Worm (Caenorhabditis elegans) whole organism, L2 larva: ENCODE data around the gene F33C8.2.

Experiments used
- Y55F3AM.14 ChIP-seq: fragments of 200-800 bp; sonication (Bioruptor generic); optimal IDR thresholded peaks from 2 replicates; lab custom pipeline; 2018; ENCODE audit warnings: mild to moderate bottlenecking, missing genetic modification characterization, missing compliant biosample characterization
- aly-2 ChIP-seq: fragments of 150-350 bp; optimal IDR thresholded peaks from 2 replicates; lab custom pipeline; 2014; ENCODE audit warnings: missing biosample characterization, missing genetic modification characterization
- ama-1 ChIP-seq: fragments of 150-350 bp; optimal IDR thresholded peaks from 2 replicates; lab custom pipeline; 2018; ENCODE audit warnings: inconsistent platforms
- blmp-1 ChIP-seq: sonication (generic microtip); optimal IDR thresholded peaks from 2 replicates; lab custom pipeline; 2017; ENCODE audit warnings: missing genetic modification characterization, mild to moderate bottlenecking, missing compliant biosample characterization, antibody characterized with exemption, moderate library complexity; ENCODE audit not compliant: insufficient read depth
- dmd-4 ChIP-seq: sonication (generic microtip); optimal IDR thresholded peaks from 2 replicates; lab custom pipeline; 2017; ENCODE audit warnings: missing biosample characterization, missing genetic modification characterization
- egl-27 ChIP-seq: sonication (generic microtip); optimal IDR thresholded peaks from 3 replicates; lab custom pipeline; 2017; ENCODE audit warnings: missing biosample characterization, missing genetic modification reagents, missing genetic modification characterization
- lin-13 ChIP-seq: fragments of 150-350 bp; optimal IDR thresholded peaks from 2 replicates; lab custom pipeline; 2014; ENCODE audit warnings: missing biosample characterization, missing genetic modification reagents, missing genetic modification characterization
- lin-39 ChIP-seq: fragments of 150-350 bp; optimal IDR thresholded peaks from 2 replicates; lab custom pipeline; 2014; ENCODE audit warnings: missing biosample characterization, missing genetic modification reagents, missing genetic modification characterization
- mab-5 ChIP-seq: fragments of 150-350 bp; optimal IDR thresholded peaks from 2 replicates; lab custom pipeline; 2014; ENCODE audit warnings: missing biosample characterization, missing genetic modification characterization
- nhr-10 ChIP-seq: sonication (generic microtip); optimal IDR thresholded peaks from 2 replicates; lab custom pipeline; 2017; ENCODE audit warnings: missing biosample characterization, missing genetic modification characterization
- nhr-12 ChIP-seq: fragments of 150-350 bp; optimal IDR thresholded peaks from 2 replicates; lab custom pipeline; 2014; ENCODE audit warnings: missing biosample characterization, missing genetic modification characterization
- snpc-4 ChIP-seq: fragments of 150-350 bp; optimal IDR thresholded peaks from 2 replicates; lab custom pipeline; 2014; ENCODE audit warnings: missing biosample characterization, missing genetic modification characterization
- unc-62 ChIP-seq: fragments of 150-350 bp; optimal IDR thresholded peaks from 2 replicates; lab custom pipeline; 2014; ENCODE audit warnings: missing biosample characterization, missing genetic modification reagents, missing genetic modification characterization
- ztf-11 ChIP-seq: sonication (generic microtip); optimal IDR thresholded peaks from 2 replicates; lab custom pipeline; 2017; ENCODE audit warnings: missing biosample characterization, missing genetic modification characterization

- no peak for TF ChIP-seq nhr-12 (tag; lab: Kevin White, UChicago)
- no peak for TF ChIP-seq blmp-1 (tag; lab: Kevin White, UChicago)
- no peak for TF ChIP-seq unc-62 (GFP tag; lab: Kevin White, UChicago)
- no peak for TF ChIP-seq ama-1 (lab: Kevin White, UChicago)
- TF ChIP-seq dmd-4 (tag; lab: Kevin White, UChicago) = no peak
- no peak for TF ChIP-seq ztf-11 (tag; lab: Kevin White, UChicago)
- no peak for TF ChIP-seq Y55F3AM.14
- no peak for TF ChIP-seq lin-39 (tag; lab: Kevin White, UChicago)
- no peak for TF ChIP-seq mab-5 (tag; lab: Kevin White, UChicago)
- TF ChIP-seq egl-27 (tag; lab: Kevin White, UChicago) = no peak
- TF ChIP-seq lin-13 (GFP tag; lab: Kevin White, UChicago) = no peak
- TF ChIP-seq snpc-4 (tag; lab: Kevin White, UChicago) = no peak
- no peak for TF ChIP-seq nhr-10 (tag; lab: Kevin White, UChicago)
- TF ChIP-seq aly-2 (tag; lab: Kevin White, UChicago) = no peak
Measured at ce11 chrX:14768989-14769388, 47.8 kb downstream of the F33C8.2 start.
